Worm (Caenorhabditis elegans) whole organism, early embryonic: ENCODE data around the gene trx-2.

Experiments
- B0310.2 ChIP-seq: sonication (generic microtip); optimal IDR thresholded peaks from 2 replicates; lab custom pipeline; 2016; ENCODE audit warnings: mild to moderate bottlenecking, missing genetic modification characterization, missing compliant biosample characterization
- aly-1 ChIP-seq: sonication (generic microtip); optimal IDR thresholded peaks from 2 replicates; lab custom pipeline; 2016; ENCODE audit warnings: missing genetic modification characterization, missing compliant biosample characterization
- ama-1 ChIP-seq: fragments of 150-350 bp; optimal IDR thresholded peaks from 2 replicates; lab custom pipeline; 2014
- ceh-36 ChIP-seq: sonication (generic microtip); optimal IDR thresholded peaks from 2 replicates; lab custom pipeline; 2016; ENCODE audit warnings: missing genetic modification characterization, inconsistent platforms, missing compliant biosample characterization
- ets-7 ChIP-seq: sonication (generic microtip); optimal IDR thresholded peaks from 2 replicates; lab custom pipeline; 2016; ENCODE audit warnings: missing genotype, missing genetic modification characterization, missing compliant biosample characterization
- flt-1 ChIP-seq: fragments of 200-800 bp; sonication (Bioruptor generic); IDR thresholded peaks from 2 replicates; pipeline ENCODE4 v1.3.6; 2022; ENCODE audit warnings: missing genetic modification characterization, missing compliant biosample characterization
- hmbx-1 ChIP-seq: sonication (generic microtip); optimal IDR thresholded peaks from 2 replicates; lab custom pipeline; 2016; ENCODE audit warnings: mild to moderate bottlenecking, missing genetic modification characterization, missing compliant biosample characterization
- hmg-4 ChIP-seq: fragments of 200-800 bp; sonication (Bioruptor generic); optimal IDR thresholded peaks from 2 replicates; lab custom pipeline; 2018; ENCODE audit warnings: mild to moderate bottlenecking, missing genetic modification characterization, missing compliant biosample characterization
- hnd-1 ChIP-seq: sonication (generic microtip); optimal IDR thresholded peaks from 2 replicates; lab custom pipeline; 2016; ENCODE audit warnings: missing genetic modification characterization, missing compliant biosample characterization
- scrt-1 ChIP-seq: fragments of 200-800 bp; sonication (Bioruptor generic); IDR thresholded peaks from 2 replicates; pipeline ENCODE4 v1.3.6; 2022; ENCODE audit warnings: missing genetic modification characterization, missing compliant biosample characterization
- sea-1 ChIP-seq: fragments of 200-800 bp; sonication (Bioruptor generic); conservative IDR thresholded peaks from 2 replicates; pipeline ENCODE4 v1.3.6; 2022; ENCODE audit warnings: missing genetic modification characterization, missing compliant biosample characterization
- tbx-37 ChIP-seq: fragments of 200-800 bp; sonication (Bioruptor generic); conservative IDR thresholded peaks from 2 replicates; pipeline ENCODE4 v1.3.6; 2022; ENCODE audit warnings: missing genetic modification reagents, missing genetic modification characterization, missing compliant biosample characterization

- TF ChIP-seq ama-1 (lab: Kevin White, UChicago) (no peak), B0310.2 (tag; lab: Kevin White, UChicago) (no peak), flt-1 (no peak), scrt-1 (GFP tag; lab: Robert Waterston, UW) (no peak), sea-1 (no peak), ets-7 (tag; lab: Kevin White, UChicago) (no peak), hnd-1 (no peak), hmbx-1 (tag; lab: Kevin White, UChicago) (no peak), ceh-36 (tag; lab: Kevin White, UChicago) (no peak), hmg-4 (GFP tag; lab: Kevin White, UChicago) (no peak), aly-1 (tag; lab: Kevin White, UChicago) (no peak), tbx-37 (GFP tag; lab: Robert Waterston, UW) (no peak)
Observed at ce11 chrV:10363834-10364233, 49.4 kb downstream of the trx-2 start.
